Worm (Caenorhabditis elegans) whole organism, mixed stage, embryonic: Measurements from ENCODE around the gene fbxb-11.

Source experiments
- M03D4.4 ChIP-seq: sonication (generic microtip); optimal IDR thresholded peaks from 2 replicates; lab custom pipeline; 2017; ENCODE audit warnings: mild to moderate bottlenecking, missing genetic modification characterization, missing compliant biosample characterization
- bed-3 ChIP-seq: fragments of 200-800 bp; sonication (Bioruptor generic); optimal IDR thresholded peaks from 3 replicates; lab custom pipeline; 2018; ENCODE audit warnings: mild to moderate bottlenecking, missing genetic modification characterization, moderate library complexity, missing compliant biosample characterization
- blmp-1 ChIP-seq: fragments of 150-350 bp; optimal IDR thresholded peaks from 2 replicates; lab custom pipeline; 2014; ENCODE audit warnings: missing biosample characterization, missing genetic modification characterization
- ceh-39 ChIP-seq: fragments of 150-350 bp; optimal IDR thresholded peaks from 2 replicates; lab custom pipeline; 2014; ENCODE audit warnings: missing biosample characterization, missing genetic modification characterization
- ceh-43 ChIP-seq: fragments of 200-800 bp; sonication (Bioruptor generic); optimal IDR thresholded peaks from 2 replicates; lab custom pipeline; 2018; ENCODE audit warnings: mild to moderate bottlenecking, missing genetic modification characterization, moderate library complexity, missing compliant biosample characterization
- ceh-83 ChIP-seq: fragments of 200-800 bp; sonication (Bioruptor generic); optimal IDR thresholded peaks from 2 replicates; lab custom pipeline; 2018; ENCODE audit warnings: mild to moderate bottlenecking, missing genetic modification characterization, missing compliant biosample characterization
- ces-1 ChIP-seq: fragments of 150-350 bp; optimal IDR thresholded peaks from 2 replicates; lab custom pipeline; 2014; ENCODE audit warnings: missing biosample characterization, missing genetic modification reagents, missing genetic modification characterization
- cnd-1 ChIP-seq: fragments of 200-800 bp; sonication (Bioruptor generic); optimal IDR thresholded peaks from 2 replicates; lab custom pipeline; 2018; ENCODE audit warnings: mild to moderate bottlenecking, missing genetic modification characterization, missing compliant biosample characterization
- drap-1 ChIP-seq: fragments of 200-800 bp; sonication (Bioruptor generic); optimal IDR thresholded peaks from 3 replicates; lab custom pipeline; 2018; ENCODE audit warnings: mild to moderate bottlenecking, missing genetic modification characterization, missing compliant biosample characterization
- elt-1 ChIP-seq: sonication (generic microtip); optimal IDR thresholded peaks from 2 replicates; lab custom pipeline; 2017; ENCODE audit warnings: missing genetic modification characterization, mild to moderate bottlenecking, missing compliant biosample characterization, antibody characterized with exemption, moderate library complexity, borderline replicate concordance; ENCODE audit not compliant: insufficient read depth
- elt-3 ChIP-seq: fragments of 150-350 bp; optimal IDR thresholded peaks from 2 replicates; lab custom pipeline; 2014; ENCODE audit warnings: missing biosample characterization, missing genetic modification characterization
- flh-1 ChIP-seq: fragments of 200-800 bp; sonication (Bioruptor generic); optimal IDR thresholded peaks from 2 replicates; lab custom pipeline; 2018; ENCODE audit warnings: mild to moderate bottlenecking, missing genetic modification characterization, moderate library complexity, missing compliant biosample characterization
- ham-2 ChIP-seq: fragments of 200-800 bp; sonication (Bioruptor generic); optimal IDR thresholded peaks from 2 replicates; lab custom pipeline; 2018; ENCODE audit warnings: mild to moderate bottlenecking, missing genetic modification characterization, missing compliant biosample characterization
- hlh-1 ChIP-seq: fragments of 150-350 bp; optimal IDR thresholded peaks from 2 replicates; lab custom pipeline; 2014; ENCODE audit warnings: missing biosample characterization, missing genetic modification reagents, missing genetic modification characterization
- lin-13 ChIP-seq: fragments of 150-350 bp; optimal IDR thresholded peaks from 2 replicates; lab custom pipeline; 2014; ENCODE audit warnings: missing biosample characterization, missing genetic modification characterization
- lin-32 ChIP-seq: fragments of 200-800 bp; sonication (Bioruptor generic); optimal IDR thresholded peaks from 2 replicates; lab custom pipeline; 2018; ENCODE audit warnings: mild to moderate bottlenecking, missing genetic modification characterization, missing compliant biosample characterization
- lsy-2 ChIP-seq: fragments of 150-350 bp; optimal IDR thresholded peaks from 2 replicates; lab custom pipeline; 2014; ENCODE audit warnings: missing biosample characterization, missing genetic modification characterization
- mab-5 ChIP-seq: fragments of 150-350 bp; optimal IDR thresholded peaks from 2 replicates; lab custom pipeline; 2014; ENCODE audit warnings: missing biosample characterization, missing genetic modification characterization
- mep-1 ChIP-seq: fragments of 150-350 bp; optimal IDR thresholded peaks from 2 replicates; lab custom pipeline; 2017; ENCODE audit warnings: missing biosample characterization, missing genetic modification reagents, missing genetic modification characterization, inconsistent platforms
- mls-2 ChIP-seq: sonication (generic microtip); optimal IDR thresholded peaks from 2 replicates; lab custom pipeline; 2016; ENCODE audit warnings: mild to moderate bottlenecking, missing genetic modification characterization, moderate library complexity, missing compliant biosample characterization
- nhr-12 ChIP-seq: fragments of 150-350 bp; optimal IDR thresholded peaks from 2 replicates; lab custom pipeline; 2014; ENCODE audit warnings: missing biosample characterization, missing genetic modification characterization
- nhr-237 ChIP-seq: fragments of 150-350 bp; optimal IDR thresholded peaks from 2 replicates; lab custom pipeline; 2014; ENCODE audit warnings: missing biosample characterization, missing genetic modification characterization
- nhr-28 ChIP-seq: fragments of 150-350 bp; optimal IDR thresholded peaks from 2 replicates; lab custom pipeline; 2014; ENCODE audit warnings: missing biosample characterization, missing genetic modification characterization
- nhr-76 ChIP-seq: sonication (generic microtip); optimal IDR thresholded peaks from 2 replicates; lab custom pipeline; 2017; ENCODE audit warnings: missing biosample characterization, missing genetic modification characterization
- pha-4 ChIP-seq: fragments of 150-350 bp; optimal IDR thresholded peaks from 2 replicates; lab custom pipeline; 2018; ENCODE audit warnings: missing biosample characterization, missing genetic modification reagents, missing genetic modification characterization
- snpc-4 ChIP-seq: fragments of 150-350 bp; optimal IDR thresholded peaks from 2 replicates; lab custom pipeline; 2014; ENCODE audit warnings: missing biosample characterization, missing genetic modification characterization
- sptf-1 ChIP-seq: sonication (generic microtip); optimal IDR thresholded peaks from 2 replicates; lab custom pipeline; 2017; ENCODE audit warnings: mild to moderate bottlenecking, missing genetic modification characterization, moderate library complexity, missing compliant biosample characterization
- tbx-8 ChIP-seq: fragments of 200-800 bp; sonication (Bioruptor generic); optimal IDR thresholded peaks from 2 replicates; lab custom pipeline; 2018; ENCODE audit warnings: mild to moderate bottlenecking, missing genetic modification characterization, moderate library complexity, missing compliant biosample characterization
- unc-120 ChIP-seq: sonication (generic microtip); optimal IDR thresholded peaks from 2 replicates; lab custom pipeline; 2017; ENCODE audit warnings: missing genetic modification characterization, missing compliant biosample characterization; ENCODE audit not compliant: poor library complexity, severe bottlenecking
- unc-39 ChIP-seq: fragments of 150-350 bp; optimal IDR thresholded peaks from 2 replicates; lab custom pipeline; 2014; ENCODE audit warnings: missing biosample characterization, missing genetic modification characterization
- unc-62 ChIP-seq: fragments of 150-350 bp; optimal IDR thresholded peaks from 2 replicates; lab custom pipeline; 2014; ENCODE audit warnings: missing biosample characterization, missing genetic modification reagents, missing genetic modification characterization
- zip-8 ChIP-seq: fragments of 150-350 bp; optimal IDR thresholded peaks from 2 replicates; lab custom pipeline; 2014; ENCODE audit warnings: missing biosample characterization, missing genetic modification characterization
- ztf-11 ChIP-seq: fragments of 150-350 bp; optimal IDR thresholded peaks from 2 replicates; lab custom pipeline; 2014; ENCODE audit warnings: missing biosample characterization, missing genetic modification characterization

Gene fbxb-11

DNA sequence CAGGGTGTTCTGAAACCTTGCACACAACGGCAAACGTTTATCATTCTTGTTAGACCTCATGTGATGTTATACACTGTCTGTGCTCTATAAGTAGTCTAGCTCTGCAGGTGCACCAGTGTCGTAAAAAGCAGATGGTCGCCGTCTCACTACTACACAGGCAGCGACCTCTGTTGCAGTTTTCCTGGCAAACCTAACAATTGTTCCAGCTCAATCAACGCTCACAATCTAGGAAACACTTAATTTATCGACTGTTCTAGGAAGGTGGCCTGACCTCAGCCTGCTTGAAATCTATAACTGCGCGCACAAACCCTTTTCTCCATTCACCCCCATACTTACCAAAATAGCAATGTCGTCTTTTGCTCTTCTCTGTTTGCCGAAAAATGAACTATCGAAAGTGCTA lies at the start of gene fbxb-11:
Gene fbxb-11 (plus strand): TSS at position 301 of the 400 bp plus-strand sequence.
- TF ChIP-seq snpc-4 (tag; lab: Kevin White, UChicago) (no peak), nhr-28 (tag; lab: Kevin White, UChicago) (no peak), tbx-8 (GFP tag; lab: Kevin White, UChicago) (no peak), elt-1 (no peak), ceh-43 (GFP tag; lab: Kevin White, UChicago) (no peak), zip-8 (tag; lab: Kevin White, UChicago) (no peak), bed-3 (GFP tag; lab: Kevin White, UChicago) (no peak), pha-4 (tag; lab: Kevin White, UChicago) (no peak), cnd-1 (tag; lab: Kevin White, UChicago) (no peak), lin-32 (no peak), hlh-1 (tag; lab: Kevin White, UChicago) (no peak)

DNA sequence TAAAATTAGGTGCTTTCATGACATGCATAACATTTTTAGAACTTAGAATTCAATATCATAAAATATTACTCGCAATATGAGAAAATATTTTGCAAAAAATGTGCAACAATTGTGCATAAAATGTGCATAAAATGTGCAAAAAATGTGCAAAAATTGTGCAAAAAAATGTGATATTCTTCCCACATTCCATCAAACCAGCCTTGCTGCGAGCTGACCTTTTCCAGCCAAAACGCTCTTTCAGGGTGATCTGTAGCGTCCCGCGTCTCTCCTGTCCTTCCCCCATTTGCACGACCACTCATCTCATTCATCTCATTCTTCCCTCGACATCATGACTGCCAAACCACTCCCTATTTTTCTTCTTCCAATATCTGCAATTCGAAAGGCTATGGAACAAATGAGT lies 48.3 kb upstream of the fbxb-11 start, which contains the start of gene fbxb-17:
Gene fbxb-17 (plus strand): TSS at position 301 of the 400 bp plus-strand sequence.
- no peak for TF ChIP-seq lin-13 (tag; lab: Kevin White, UChicago)
- no peak for TF ChIP-seq unc-120
- no peak for TF ChIP-seq lsy-2
- TF ChIP-seq sptf-1 (tag; lab: Kevin White, UChicago), result no peak
- no peak for TF ChIP-seq mls-2 (tag; lab: Kevin White, UChicago)
- no peak for TF ChIP-seq flh-1 (GFP tag; lab: Kevin White, UChicago)
- no peak for TF ChIP-seq nhr-237 (tag; lab: Kevin White, UChicago)

ce11 chrII:1679081-1679480 lies 45.3 kb upstream of the fbxb-11 start, which contains the start of gene irld-36:
TSS of gene irld-36 (plus strand) at chrII:1679381.
- no peak for TF ChIP-seq nhr-76
- no peak for TF ChIP-seq M03D4.4 (tag; lab: Kevin White, UChicago)
- TF ChIP-seq unc-120, result no peak
- TF ChIP-seq ceh-43 (GFP tag; lab: Kevin White, UChicago), result no peak
- no peak for TF ChIP-seq unc-62 (GFP tag; lab: Kevin White, UChicago)
- no peak for TF ChIP-seq nhr-237 (tag; lab: Kevin White, UChicago)
- no peak for TF ChIP-seq drap-1 (GFP tag; lab: Kevin White, UChicago)
- no peak for TF ChIP-seq ztf-11
- TF ChIP-seq ces-1, result no peak
- no peak for TF ChIP-seq tbx-8 (GFP tag; lab: Kevin White, UChicago)
- TF ChIP-seq lin-32, result no peak
- no peak for TF ChIP-seq ham-2
- TF ChIP-seq mab-5 (tag; lab: Kevin White, UChicago), result no peak
- TF ChIP-seq ceh-83, result no peak
- TF ChIP-seq elt-3 (tag; lab: Kevin White, UChicago), result no peak
- TF ChIP-seq nhr-28 (tag; lab: Kevin White, UChicago), result no peak
- TF ChIP-seq flh-1 (GFP tag; lab: Kevin White, UChicago), result no peak
- TF ChIP-seq hlh-1 (tag; lab: Kevin White, UChicago), result no peak
- TF ChIP-seq lin-13 (tag; lab: Kevin White, UChicago), result no peak
- no peak for TF ChIP-seq nhr-12 (tag; lab: Kevin White, UChicago)

DNA sequence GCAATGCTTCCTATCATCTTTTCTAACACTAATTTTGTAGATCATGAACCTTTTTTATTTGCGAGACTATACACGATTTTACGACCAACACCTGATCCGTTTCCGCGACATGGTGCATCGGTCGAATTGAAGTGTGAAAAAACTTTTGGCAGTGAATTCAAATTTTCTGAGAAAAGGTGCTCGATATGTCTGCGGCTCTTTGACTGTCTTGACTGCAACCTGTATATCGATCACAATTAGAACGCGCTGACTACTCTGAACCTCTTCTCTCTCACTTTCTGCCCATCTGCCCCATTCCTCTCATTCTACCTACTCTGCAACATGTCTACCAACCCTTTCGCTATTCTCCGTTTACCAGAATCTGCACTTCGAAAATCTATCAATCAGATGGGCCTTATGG lies 42.2 kb upstream of the fbxb-11 start, which contains the start of gene fbxb-26:
Gene fbxb-26 (plus strand): TSS at position 301 of the 400 bp plus-strand sequence.
- no peak for TF ChIP-seq unc-120
- TF ChIP-seq unc-39 (tag; lab: Kevin White, UChicago), result no peak
- TF ChIP-seq sptf-1 (tag; lab: Kevin White, UChicago), result no peak
- no peak for TF ChIP-seq nhr-12 (tag; lab: Kevin White, UChicago)
- no peak for TF ChIP-seq nhr-76
- TF ChIP-seq unc-62 (GFP tag; lab: Kevin White, UChicago), result no peak
- TF ChIP-seq ham-2, result no peak
- TF ChIP-seq hlh-1 (tag; lab: Kevin White, UChicago), result no peak
- no peak for TF ChIP-seq mls-2 (tag; lab: Kevin White, UChicago)
- no peak for TF ChIP-seq mep-1
- TF ChIP-seq blmp-1, result no peak
- no peak for TF ChIP-seq nhr-237 (tag; lab: Kevin White, UChicago)
- no peak for TF ChIP-seq lin-32

- TF ChIP-seq snpc-4 (tag; lab: Kevin White, UChicago) (no peak), unc-120 (no peak), flh-1 (GFP tag; lab: Kevin White, UChicago) (no peak), hlh-1 (tag; lab: Kevin White, UChicago) (no peak), unc-39 (tag; lab: Kevin White, UChicago) (no peak), ceh-83 (no peak), lin-32 (no peak), tbx-8 (GFP tag; lab: Kevin White, UChicago) (no peak), nhr-76 (no peak), bed-3 (GFP tag; lab: Kevin White, UChicago) (no peak), ceh-39 (tag; lab: Kevin White, UChicago) (no peak), sptf-1 (tag; lab: Kevin White, UChicago) (no peak), mls-2 (tag; lab: Kevin White, UChicago) (no peak), nhr-237 (tag; lab: Kevin White, UChicago) (no peak)
- TF ChIP-seq, all 35 proteins: peak for 0
Observed at ce11 chrII:1683742-1684141, 40.7 kb upstream of the fbxb-11 start, which contains the start of gene fbxb-25. TSS of gene fbxb-25 (plus strand) at chrII:1684042.
